Worm (Caenorhabditis elegans) whole organism, mixed stage, embryonic: ENCODE data around the gene K10D11.4.

Experiments
- M03D4.4 ChIP-seq: sonication (generic microtip); optimal IDR thresholded peaks from 2 replicates; lab custom pipeline; 2017; ENCODE audit warnings: mild to moderate bottlenecking, missing genetic modification characterization, missing compliant biosample characterization
- blmp-1 ChIP-seq: fragments of 150-350 bp; optimal IDR thresholded peaks from 2 replicates; lab custom pipeline; 2014; ENCODE audit warnings: missing biosample characterization, missing genetic modification characterization
- ceh-39 ChIP-seq: fragments of 150-350 bp; optimal IDR thresholded peaks from 2 replicates; lab custom pipeline; 2014; ENCODE audit warnings: missing biosample characterization, missing genetic modification characterization
- ceh-43 ChIP-seq: fragments of 200-800 bp; sonication (Bioruptor generic); optimal IDR thresholded peaks from 2 replicates; lab custom pipeline; 2018; ENCODE audit warnings: mild to moderate bottlenecking, missing genetic modification characterization, moderate library complexity, missing compliant biosample characterization
- ceh-83 ChIP-seq: fragments of 200-800 bp; sonication (Bioruptor generic); optimal IDR thresholded peaks from 2 replicates; lab custom pipeline; 2018; ENCODE audit warnings: mild to moderate bottlenecking, missing genetic modification characterization, missing compliant biosample characterization
- ces-1 ChIP-seq: fragments of 150-350 bp; optimal IDR thresholded peaks from 2 replicates; lab custom pipeline; 2014; ENCODE audit warnings: missing biosample characterization, missing genetic modification reagents, missing genetic modification characterization
- drap-1 ChIP-seq: fragments of 200-800 bp; sonication (Bioruptor generic); optimal IDR thresholded peaks from 3 replicates; lab custom pipeline; 2018; ENCODE audit warnings: mild to moderate bottlenecking, missing genetic modification characterization, missing compliant biosample characterization
- elt-1 ChIP-seq: sonication (generic microtip); optimal IDR thresholded peaks from 2 replicates; lab custom pipeline; 2017; ENCODE audit warnings: missing genetic modification characterization, mild to moderate bottlenecking, missing compliant biosample characterization, antibody characterized with exemption, moderate library complexity, borderline replicate concordance; ENCODE audit not compliant: insufficient read depth
- elt-3 ChIP-seq: fragments of 150-350 bp; optimal IDR thresholded peaks from 2 replicates; lab custom pipeline; 2014; ENCODE audit warnings: missing biosample characterization, missing genetic modification characterization
- flh-1 ChIP-seq: fragments of 200-800 bp; sonication (Bioruptor generic); optimal IDR thresholded peaks from 2 replicates; lab custom pipeline; 2018; ENCODE audit warnings: mild to moderate bottlenecking, missing genetic modification characterization, moderate library complexity, missing compliant biosample characterization
- ham-2 ChIP-seq: fragments of 200-800 bp; sonication (Bioruptor generic); optimal IDR thresholded peaks from 2 replicates; lab custom pipeline; 2018; ENCODE audit warnings: mild to moderate bottlenecking, missing genetic modification characterization, missing compliant biosample characterization
- hlh-1 ChIP-seq: fragments of 150-350 bp; optimal IDR thresholded peaks from 2 replicates; lab custom pipeline; 2014; ENCODE audit warnings: missing biosample characterization, missing genetic modification reagents, missing genetic modification characterization
- lin-13 ChIP-seq: fragments of 150-350 bp; optimal IDR thresholded peaks from 2 replicates; lab custom pipeline; 2014; ENCODE audit warnings: missing biosample characterization, missing genetic modification characterization
- lin-32 ChIP-seq: fragments of 200-800 bp; sonication (Bioruptor generic); optimal IDR thresholded peaks from 2 replicates; lab custom pipeline; 2018; ENCODE audit warnings: mild to moderate bottlenecking, missing genetic modification characterization, missing compliant biosample characterization
- lsy-2 ChIP-seq: fragments of 150-350 bp; optimal IDR thresholded peaks from 2 replicates; lab custom pipeline; 2014; ENCODE audit warnings: missing biosample characterization, missing genetic modification characterization
- mab-5 ChIP-seq: fragments of 150-350 bp; optimal IDR thresholded peaks from 2 replicates; lab custom pipeline; 2014; ENCODE audit warnings: missing biosample characterization, missing genetic modification characterization
- mep-1 ChIP-seq: fragments of 150-350 bp; optimal IDR thresholded peaks from 2 replicates; lab custom pipeline; 2017; ENCODE audit warnings: missing biosample characterization, missing genetic modification reagents, missing genetic modification characterization, inconsistent platforms
- mls-2 ChIP-seq: sonication (generic microtip); optimal IDR thresholded peaks from 2 replicates; lab custom pipeline; 2016; ENCODE audit warnings: mild to moderate bottlenecking, missing genetic modification characterization, moderate library complexity, missing compliant biosample characterization
- nhr-12 ChIP-seq: fragments of 150-350 bp; optimal IDR thresholded peaks from 2 replicates; lab custom pipeline; 2014; ENCODE audit warnings: missing biosample characterization, missing genetic modification characterization
- nhr-237 ChIP-seq: fragments of 150-350 bp; optimal IDR thresholded peaks from 2 replicates; lab custom pipeline; 2014; ENCODE audit warnings: missing biosample characterization, missing genetic modification characterization
- nhr-28 ChIP-seq: fragments of 150-350 bp; optimal IDR thresholded peaks from 2 replicates; lab custom pipeline; 2014; ENCODE audit warnings: missing biosample characterization, missing genetic modification characterization
- nhr-76 ChIP-seq: sonication (generic microtip); optimal IDR thresholded peaks from 2 replicates; lab custom pipeline; 2017; ENCODE audit warnings: missing biosample characterization, missing genetic modification characterization
- pha-4 ChIP-seq: fragments of 150-350 bp; optimal IDR thresholded peaks from 2 replicates; lab custom pipeline; 2018; ENCODE audit warnings: missing biosample characterization, missing genetic modification reagents, missing genetic modification characterization
- snpc-4 ChIP-seq: fragments of 150-350 bp; optimal IDR thresholded peaks from 2 replicates; lab custom pipeline; 2014; ENCODE audit warnings: missing biosample characterization, missing genetic modification characterization
- sptf-1 ChIP-seq: sonication (generic microtip); optimal IDR thresholded peaks from 2 replicates; lab custom pipeline; 2017; ENCODE audit warnings: mild to moderate bottlenecking, missing genetic modification characterization, moderate library complexity, missing compliant biosample characterization
- unc-120 ChIP-seq: sonication (generic microtip); optimal IDR thresholded peaks from 2 replicates; lab custom pipeline; 2017; ENCODE audit warnings: missing genetic modification characterization, missing compliant biosample characterization; ENCODE audit not compliant: poor library complexity, severe bottlenecking
- unc-39 ChIP-seq: fragments of 150-350 bp; optimal IDR thresholded peaks from 2 replicates; lab custom pipeline; 2014; ENCODE audit warnings: missing biosample characterization, missing genetic modification characterization
- unc-62 ChIP-seq: fragments of 150-350 bp; optimal IDR thresholded peaks from 2 replicates; lab custom pipeline; 2014; ENCODE audit warnings: missing biosample characterization, missing genetic modification reagents, missing genetic modification characterization
- zip-8 ChIP-seq: fragments of 150-350 bp; optimal IDR thresholded peaks from 2 replicates; lab custom pipeline; 2014; ENCODE audit warnings: missing biosample characterization, missing genetic modification characterization
- ztf-11 ChIP-seq: fragments of 150-350 bp; optimal IDR thresholded peaks from 2 replicates; lab custom pipeline; 2014; ENCODE audit warnings: missing biosample characterization, missing genetic modification characterization

The K10D11.4 gene

ce11 chrIV:13028746-13029673 lies 34.7 kb upstream of the K10D11.4 start:
- TF ChIP-seq unc-62 (no peak), unc-39 (tag; lab: Kevin White, UChicago) (peak; percentile 93), ham-2 (peak; percentile 2), mls-2 (tag; lab: Kevin White, UChicago) (no peak), snpc-4 (tag; lab: Kevin White, UChicago) (no peak)

- TF ChIP-seq mls-2 (tag; lab: Kevin White, UChicago) (peak; percentile 62), pha-4 (no peak), nhr-237 (tag; lab: Kevin White, UChicago) (no peak), unc-62 (peak; percentile 10), ces-1 (peak; percentile 75), ztf-11 (no peak), ham-2 (no peak), hlh-1 (no peak), blmp-1 (no peak)
- TF ChIP-seq, all 35 proteins: peak for 3
Measured at ce11 chrIV:13027801-13028641, 33.7 kb upstream of the K10D11.4 start.

- TF ChIP-seq unc-62: no peak
- no peak for TF ChIP-seq nhr-28
Measured at ce11 chrIV:13026762-13027161, 32.5 kb upstream of the K10D11.4 start.

ce11 chrIV:13025853-13026343 lies 31.6 kb upstream of the K10D11.4 start:
- TF ChIP-seq M03D4.4 (peak; percentile 35), elt-1 (tag; lab: Kevin White, UChicago) (no peak), lin-32 (no peak), unc-39 (tag; lab: Kevin White, UChicago) (no peak), sptf-1 (tag; lab: Kevin White, UChicago) (peak; percentile 47), snpc-4 (tag; lab: Kevin White, UChicago) (no peak), blmp-1 (no peak), mep-1 (tag; lab: Kevin White, UChicago) (no peak), zip-8 (no peak), ceh-39 (tag; lab: Kevin White, UChicago) (no peak), nhr-237 (tag; lab: Kevin White, UChicago) (no peak), mab-5 (tag; lab: Kevin White, UChicago) (no peak), flh-1 (GFP tag; lab: Kevin White, UChicago) (no peak), ham-2 (no peak), mls-2 (tag; lab: Kevin White, UChicago) (no peak), lin-13 (tag; lab: Kevin White, UChicago) (no peak), elt-3 (tag; lab: Kevin White, UChicago) (no peak), ztf-11 (no peak), ceh-83 (GFP tag; lab: Kevin White, UChicago) (no peak), pha-4 (no peak), ces-1 (peak; percentile 89)
- TF ChIP-seq, all 35 proteins: peak for 3

ce11 chrIV:13022892-13023291 lies 28.6 kb upstream of the K10D11.4 start:
- TF ChIP-seq drap-1: peak; percentile 27
- TF ChIP-seq ceh-39 (tag; lab: Kevin White, UChicago): no peak
- TF ChIP-seq blmp-1: no peak
- no peak for TF ChIP-seq ham-2
- TF ChIP-seq M03D4.4: no peak
- no peak for TF ChIP-seq unc-39 (tag; lab: Kevin White, UChicago)
- no peak for TF ChIP-seq nhr-12 (tag; lab: Kevin White, UChicago)
- peak; percentile 31 for TF ChIP-seq unc-120 (tag; lab: Kevin White, UChicago)
- TF ChIP-seq ceh-43 (GFP tag; lab: Kevin White, UChicago): no peak
- no peak for TF ChIP-seq unc-62
- no peak for TF ChIP-seq elt-1 (tag; lab: Kevin White, UChicago)
- no peak for TF ChIP-seq ceh-83 (GFP tag; lab: Kevin White, UChicago)
- TF ChIP-seq ces-1: no peak
- TF ChIP-seq nhr-237 (tag; lab: Kevin White, UChicago): no peak
- TF ChIP-seq lin-13 (tag; lab: Kevin White, UChicago): no peak
- TF ChIP-seq zip-8: no peak
- peak; percentile 8 for TF ChIP-seq pha-4
- no peak for TF ChIP-seq mab-5 (tag; lab: Kevin White, UChicago)
- no peak for TF ChIP-seq ztf-11
- TF ChIP-seq sptf-1 (tag; lab: Kevin White, UChicago): peak; percentile 51
- no peak for TF ChIP-seq nhr-28
- no peak for TF ChIP-seq nhr-76 (tag; lab: Kevin White, UChicago)
- TF ChIP-seq elt-3 (tag; lab: Kevin White, UChicago): no peak
- TF ChIP-seq flh-1 (GFP tag; lab: Kevin White, UChicago): no peak
- TF ChIP-seq lsy-2 (tag; lab: Kevin White, UChicago): no peak
- TF ChIP-seq hlh-1: no peak
- no peak for TF ChIP-seq mep-1 (tag; lab: Kevin White, UChicago)
- no peak for TF ChIP-seq snpc-4 (tag; lab: Kevin White, UChicago)
- no peak for TF ChIP-seq mls-2 (tag; lab: Kevin White, UChicago)
